Fruit fly (Drosophila melanogaster) whole organism, embryonic: ENCODE data around the gene CG8526.

Experiments
- BtbVII ChIP-seq: fragments of 200-800 bp; sonication (Bioruptor generic); optimal IDR thresholded peaks from 3 replicates; lab custom pipeline; 2017; ENCODE audit warnings: missing biosample characterization, mild to moderate bottlenecking, missing genetic modification characterization
- CG10959 ChIP-seq: fragments of 200-800 bp; sonication (Bioruptor generic); IDR thresholded peaks from 2 replicates; pipeline ENCODE4 v1.3.6; 2022; ENCODE audit warnings: missing biosample characterization, missing genetic modification characterization
- CG11398 ChIP-seq: fragments of 200-800 bp; sonication (Bioruptor generic); optimal IDR thresholded peaks from 2 replicates; lab custom pipeline; 2016; ENCODE audit warnings: missing biosample characterization, missing genetic modification characterization
- CG12236 ChIP-seq: fragments of 200-800 bp; sonication (Bioruptor generic); optimal IDR thresholded peaks from 2 replicates; lab custom pipeline; 2016; ENCODE audit warnings: missing biosample characterization, missing genetic modification characterization
- CG13296 ChIP-seq: fragments of 200-800 bp; sonication (Bioruptor generic); optimal IDR thresholded peaks from 3 replicates; lab custom pipeline; 2018; ENCODE audit warnings: missing biosample characterization, mild to moderate bottlenecking, missing genetic modification characterization
- CG17829 ChIP-seq: fragments of 200-800 bp; optimal IDR thresholded peaks from 2 replicates; lab custom pipeline; 2019; ENCODE audit warnings: missing biosample characterization, mild to moderate bottlenecking, missing genetic modification characterization, moderate library complexity
- CG31441 ChIP-seq: fragments of 200-800 bp; sonication (Bioruptor generic); IDR thresholded peaks from 2 replicates; pipeline ENCODE4 v1.3.6; 2022; ENCODE audit warnings: missing biosample characterization, missing genetic modification characterization
- CG34376 ChIP-seq: fragments of 200-800 bp; sonication (Bioruptor generic); optimal IDR thresholded peaks from 2 replicates; lab custom pipeline; 2018; ENCODE audit warnings: missing biosample characterization, mild to moderate bottlenecking, missing genetic modification characterization
- CG3995 ChIP-seq: fragments of 200-800 bp; sonication (Bioruptor generic); optimal IDR thresholded peaks from 3 replicates; lab custom pipeline; 2016; ENCODE audit warnings: missing biosample characterization, missing genetic modification characterization
- CG4282 ChIP-seq: fragments of 200-800 bp; sonication (Bioruptor generic); optimal IDR thresholded peaks from 2 replicates; lab custom pipeline; 2016; ENCODE audit warnings: missing biosample characterization, missing genetic modification characterization
- CG4360 ChIP-seq: fragments of 200-800 bp; sonication (Bioruptor generic); IDR thresholded peaks from 2 replicates; pipeline ENCODE4 v1.3.6; 2022; ENCODE audit warnings: missing biosample characterization, missing genetic modification characterization
- CG4854 ChIP-seq: fragments of 200-800 bp; sonication (Bioruptor generic); optimal IDR thresholded peaks from 2 replicates; lab custom pipeline; 2016; ENCODE audit warnings: missing biosample characterization, missing genetic modification characterization, inconsistent platforms
- CG6654 ChIP-seq: fragments of 200-800 bp; sonication (Bioruptor generic); optimal IDR thresholded peaks from 2 replicates; lab custom pipeline; 2017; ENCODE audit warnings: missing biosample characterization, mild to moderate bottlenecking, missing genetic modification characterization
- CG7786 ChIP-seq: fragments of 200-800 bp; sonication (Bioruptor generic); optimal IDR thresholded peaks from 2 replicates; lab custom pipeline; 2016; ENCODE audit warnings: missing biosample characterization, missing genetic modification characterization
- CG7963 ChIP-seq: fragments of 200-800 bp; sonication (Bioruptor generic); IDR thresholded peaks from 3 replicates; pipeline ENCODE4 v1.3.6; 2022; ENCODE audit warnings: missing biosample characterization, missing genetic modification characterization; ENCODE audit not compliant: partially characterized antibody
- Hmx ChIP-seq: fragments of 200-800 bp; sonication (Bioruptor generic); optimal IDR thresholded peaks from 2 replicates; lab custom pipeline; 2016; ENCODE audit warnings: missing biosample characterization, missing genetic modification characterization
- Nf-YB ChIP-seq: fragments of 200-800 bp; sonication (Bioruptor generic); optimal IDR thresholded peaks from 3 replicates; lab custom pipeline; 2019; ENCODE audit warnings: missing biosample characterization, mild to moderate bottlenecking, missing genetic modification characterization, moderate library complexity
- Ravus ChIP-seq: fragments of 200-800 bp; sonication (Bioruptor generic); IDR thresholded peaks from 2 replicates; pipeline ENCODE4 v1.3.6; 2022; ENCODE audit warnings: missing biosample characterization, missing genetic modification characterization
- Scr ChIP-seq: fragments of 200-800 bp; sonication (Bioruptor generic); IDR thresholded peaks from 2 replicates; pipeline ENCODE4 v1.3.6; 2022; ENCODE audit warnings: missing biosample characterization, missing genetic modification characterization; ENCODE audit not compliant: partially characterized antibody
- Side ChIP-seq: fragments of 200-800 bp; sonication (Bioruptor generic); optimal IDR thresholded peaks from 2 replicates; lab custom pipeline; 2016; ENCODE audit warnings: missing biosample characterization, missing genetic modification characterization
- Sin3A ChIP-seq: fragments of >200 bp; optimal IDR thresholded peaks from 2 replicates; lab custom pipeline; 2018
- crol ChIP-seq: fragments of 200-800 bp; sonication (Bioruptor generic); IDR thresholded peaks from 2 replicates; pipeline ENCODE4 v1.3.6; 2022; ENCODE audit warnings: missing biosample characterization, missing genetic modification characterization
- dysf ChIP-seq: fragments of 200-800 bp; sonication (Bioruptor generic); IDR thresholded peaks from 3 replicates; pipeline ENCODE4 v1.3.6; 2022; ENCODE audit warnings: missing biosample characterization, missing genetic modification characterization
- eve ChIP-seq, 2 experiments: fragments of >200 bp; optimal IDR thresholded peaks; 2 replicates each; lab custom pipeline; 2017; ENCODE audit warnings: missing biosample characterization in 2 of 2, missing genetic modification characterization in 2 of 2
- fd102C ChIP-seq: fragments of 200-800 bp; sonication (Bioruptor generic); optimal IDR thresholded peaks from 2 replicates; lab custom pipeline; 2018; ENCODE audit warnings: missing biosample characterization, mild to moderate bottlenecking, missing genetic modification characterization, moderate library complexity
- hth ChIP-seq: fragments of >200 bp; optimal IDR thresholded peaks from 2 replicates; lab custom pipeline; 2017; ENCODE audit warnings: inconsistent platforms
- inv ChIP-seq: fragments of 200-800 bp; sonication (Bioruptor generic); IDR thresholded peaks from 2 replicates; pipeline ENCODE4 v1.3.6; 2022; ENCODE audit warnings: missing biosample characterization, missing genetic modification characterization; ENCODE audit not compliant: partially characterized antibody
- lab ChIP-seq: fragments of 200-800 bp; sonication (Bioruptor generic); optimal IDR thresholded peaks from 3 replicates; lab custom pipeline; 2017; ENCODE audit warnings: missing biosample characterization, missing genetic modification characterization, mild to moderate bottlenecking, moderate library complexity, missing genetic modification reagents
- luna ChIP-seq: fragments of 200-800 bp; sonication (Bioruptor generic); optimal IDR thresholded peaks from 2 replicates; lab custom pipeline; 2016; ENCODE audit warnings: missing biosample characterization, missing genetic modification characterization
- nerfin-1 ChIP-seq: fragments of 200-800 bp; sonication (Bioruptor generic); optimal IDR thresholded peaks from 3 replicates; lab custom pipeline; 2019; ENCODE audit warnings: missing biosample characterization, mild to moderate bottlenecking, missing genetic modification characterization, moderate library complexity
- onecut ChIP-seq: fragments of 200-800 bp; sonication (Bioruptor generic); IDR thresholded peaks from 2 replicates; pipeline ENCODE4 v1.3.6; 2022; ENCODE audit warnings: missing biosample characterization, missing genetic modification characterization
- pita ChIP-seq: fragments of 200-800 bp; sonication (Bioruptor generic); optimal IDR thresholded peaks from 2 replicates; lab custom pipeline; 2017; ENCODE audit warnings: missing biosample characterization, mild to moderate bottlenecking, missing genetic modification characterization
- pros ChIP-seq: fragments of 200-800 bp; sonication (Bioruptor generic); optimal IDR thresholded peaks from 3 replicates; lab custom pipeline; 2019; ENCODE audit warnings: missing biosample characterization, mild to moderate bottlenecking, missing genetic modification characterization, moderate library complexity
- pum ChIP-seq: fragments of 200-800 bp; sonication (Bioruptor generic); optimal IDR thresholded peaks from 2 replicates; lab custom pipeline; 2016; ENCODE audit warnings: missing biosample characterization, missing genetic modification characterization
- ro ChIP-seq: fragments of 200-800 bp; sonication (Bioruptor generic); IDR thresholded peaks from 2 replicates; pipeline ENCODE4 v1.3.6; 2022; ENCODE audit warnings: missing biosample characterization, missing genetic modification characterization
- row ChIP-seq: fragments of 200-800 bp; sonication (Bioruptor generic); IDR thresholded peaks from 3 replicates; pipeline ENCODE4 v1.3.6; 2022; ENCODE audit warnings: missing biosample characterization, missing genetic modification characterization
- sc ChIP-seq, 3 experiments: fragments of >200 bp in 2 of 3; fragments of 200-800 bp in 1 of 3; sonication (Bioruptor generic) in 1 of 3; optimal IDR thresholded peaks; 2 replicates in 2 of 3; 3 replicates in 1 of 3; lab custom pipeline; 2017; ENCODE audit warnings: mild to moderate bottlenecking in 1 of 3, missing biosample characterization in 1 of 3, missing genetic modification characterization in 1 of 3, missing genetic modification reagents in 1 of 3
- scrt ChIP-seq: fragments of 200-800 bp; sonication (Bioruptor generic); optimal IDR thresholded peaks from 2 replicates; lab custom pipeline; 2018; ENCODE audit warnings: missing biosample characterization, mild to moderate bottlenecking, missing genetic modification characterization, moderate library complexity
- sd ChIP-seq: fragments of 200-800 bp; sonication (Bioruptor generic); optimal IDR thresholded peaks from 3 replicates; lab custom pipeline; 2018; ENCODE audit warnings: missing biosample characterization, mild to moderate bottlenecking, missing genetic modification characterization, moderate library complexity
- sna ChIP-seq: fragments of 200-800 bp; sonication (Bioruptor generic); IDR thresholded peaks from 2 replicates; pipeline ENCODE4 v1.3.6; 2022; ENCODE audit warnings: missing biosample characterization, missing genetic modification characterization; ENCODE audit not compliant: partially characterized antibody
- sr ChIP-seq: fragments of 200-800 bp; sonication (Bioruptor generic); IDR thresholded peaks from 3 replicates; pipeline ENCODE4 v1.3.6; 2022; ENCODE audit warnings: missing biosample characterization, missing genetic modification characterization
- trh ChIP-seq: fragments of 200-800 bp; sonication (Bioruptor generic); optimal IDR thresholded peaks from 2 replicates; lab custom pipeline; 2016; ENCODE audit warnings: missing biosample characterization, missing genetic modification characterization
- vnd ChIP-seq: fragments of 200-800 bp; sonication (Bioruptor generic); IDR thresholded peaks from 3 replicates; pipeline ENCODE4 v1.3.6; 2022; ENCODE audit warnings: missing biosample characterization, missing genetic modification characterization; ENCODE audit not compliant: partially characterized antibody
- vvl ChIP-seq: fragments of 200-800 bp; sonication (Bioruptor generic); IDR thresholded peaks from 2 replicates; pipeline ENCODE4 v1.3.6; 2022; ENCODE audit warnings: missing biosample characterization, missing genetic modification characterization

CG8526 gene

DNA sequence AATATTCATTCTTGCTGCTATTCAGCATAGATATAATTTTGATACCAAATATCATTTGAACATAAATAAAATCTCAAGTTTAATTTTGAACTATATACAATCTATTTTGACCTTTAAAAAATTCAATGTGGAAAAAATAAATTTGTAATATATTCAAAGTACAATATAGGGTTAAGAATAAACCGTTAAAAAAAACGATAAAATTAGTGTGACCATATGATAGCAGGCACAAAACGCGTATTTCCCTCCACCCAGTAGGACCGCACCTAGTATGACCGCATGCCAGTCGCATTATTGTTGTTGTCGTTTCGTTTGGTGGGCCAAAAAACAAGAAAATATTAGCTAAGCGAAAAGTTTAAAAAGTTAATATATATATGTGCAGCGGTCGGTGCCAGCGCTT, 8.1 kb upstream of the CG8526 start, which contains the start of gene CG8516 (continued):
- TF ChIP-seq scrt (GFP tag; lab: Kevin White, UChicago) = no peak
- TF ChIP-seq row (GFP tag; lab: Robert Waterston, UW) = peak; percentile 64
- TF ChIP-seq ro = no peak
- TF ChIP-seq Sin3A (lab: Kevin White, UChicago) = peak; percentile 21
- TF ChIP-seq CG17829 (tag; lab: Kevin White, UChicago) = peak; percentile 39
- TF ChIP-seq CG6654 (GFP tag; lab: Kevin White, UChicago) = no peak
- no peak for TF ChIP-seq nerfin-1 (tag; lab: Kevin White, UChicago)
- no peak for TF ChIP-seq pum (GFP tag; lab: Kevin White, UChicago)
- TF ChIP-seq Side = no peak
- TF ChIP-seq CG7786 (GFP tag; lab: Kevin White, UChicago) = no peak
- TF ChIP-seq sr (GFP tag; lab: Robert Waterston, UW) = no peak
- TF ChIP-seq lab (GFP tag; lab: Kevin White, UChicago) = no peak
- peak; percentile 68 for TF ChIP-seq CG3995 (GFP tag; lab: Kevin White, UChicago)
- no peak for TF ChIP-seq trh (GFP tag; lab: Kevin White, UChicago)
- no peak for TF ChIP-seq Ravus
- no peak for TF ChIP-seq CG4282
- TF ChIP-seq Hmx = no peak
- TF ChIP-seq pros (GFP tag; lab: Kevin White, UChicago) = no peak
- TF ChIP-seq sd (tag; lab: Kevin White, UChicago) = no peak
- no peak for TF ChIP-seq luna (GFP tag; lab: Kevin White, UChicago)
- no peak for TF ChIP-seq hth
- TF ChIP-seq CG11398 (GFP tag; lab: Kevin White, UChicago) = no peak
- peak; percentile 90 for TF ChIP-seq CG4360 (GFP tag; lab: Robert Waterston, UW)
- no peak for TF ChIP-seq sna (GFP tag; lab: Robert Waterston, UW)
- no peak for TF ChIP-seq sc (optimal IDR thresholded peaks at IDR 0.05; lab: Kevin White, UChicago)
- TF ChIP-seq sc (GFP tag; optimal IDR thresholded peaks at IDR 0.05; lab: Kevin White, UChicago) = no peak
- TF ChIP-seq CG34376 (GFP tag; lab: Kevin White, UChicago) = peak; percentile 12
- TF ChIP-seq crol = no peak
- no peak for TF ChIP-seq CG13296 (GFP tag; lab: Kevin White, UChicago)
- no peak for TF ChIP-seq eve (GFP tag; optimal IDR thresholded peaks at IDR 0.05; lab: Kevin White, UChicago)
- no peak for TF ChIP-seq CG12236
- no peak for TF ChIP-seq CG31441 (GFP tag; lab: Robert Waterston, UW)
- TF ChIP-seq CG7963 (GFP tag; lab: Robert Waterston, UW) = no peak
- no peak for TF ChIP-seq Scr (GFP tag; lab: Robert Waterston, UW)
- TF ChIP-seq BtbVII (GFP tag; lab: Kevin White, UChicago) = no peak
- no peak for TF ChIP-seq pita (GFP tag; lab: Kevin White, UChicago)
- TF ChIP-seq vnd (GFP tag; lab: Robert Waterston, UW) = no peak
- TF ChIP-seq CG4854 (GFP tag; lab: Kevin White, UChicago) = no peak
- TF ChIP-seq fd102C = no peak
- TF ChIP-seq CG10959 (GFP tag; lab: Robert Waterston, UW) = no peak
- no peak for TF ChIP-seq Nf-YB
- no peak for TF ChIP-seq dysf
- TF ChIP-seq inv (GFP tag; lab: Robert Waterston, UW) = no peak
- peak; percentile 32; the same call in 1 of the 2 replicates for TF ChIP-seq vvl (GFP tag; lab: Robert Waterston, UW)
- no peak for TF ChIP-seq onecut
